Worm (Caenorhabditis elegans): ENCODE data around the gene cwp-4.
A peak's percentile ranks its signal among the peaks of the same experiment; 100 is the strongest.

DNA sequence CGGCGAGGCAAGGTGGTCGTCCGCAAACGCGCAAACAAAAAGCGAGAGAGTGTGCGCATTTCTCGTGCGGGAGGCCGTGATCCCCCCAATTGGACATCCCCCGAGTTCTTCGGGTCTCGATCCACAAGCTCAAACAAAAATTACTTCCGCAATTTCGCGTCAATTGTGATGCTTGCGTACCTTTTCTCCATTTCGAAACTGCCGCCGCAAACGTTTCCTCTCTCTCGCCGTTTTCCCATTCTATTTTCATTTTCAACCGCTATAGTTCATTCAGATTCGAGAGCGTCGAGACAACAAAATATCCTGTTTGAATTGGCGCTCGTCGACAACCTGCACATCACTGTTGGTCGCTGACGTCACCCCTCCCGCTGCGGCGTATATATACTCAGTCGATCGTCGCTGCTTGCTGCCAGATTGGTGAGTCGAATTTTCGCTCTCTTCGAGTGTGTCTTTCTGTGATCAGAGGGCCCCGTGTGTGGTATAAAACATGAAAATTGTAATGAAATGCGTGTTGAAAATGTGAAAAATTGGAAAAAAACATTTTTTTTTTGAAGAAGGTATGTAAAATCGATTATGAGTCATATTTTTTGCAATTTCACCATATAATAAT is 4.0 kb upstream of the cwp-4 start, which contains the start of the genes pqn-51 and K11D12.14:
- no peak for TF ChIP-seq ceh-36 (tag; optimal IDR thresholded peaks at IDR 0.05)
- no peak for TF ChIP-seq aly-1 (tag; optimal IDR thresholded peaks at IDR 0.05)
- TF ChIP-seq hnd-1 (tag; optimal IDR thresholded peaks at IDR 0.05) = no peak
- TF ChIP-seq ama-1 (optimal IDR thresholded peaks at IDR 0.05) = no peak
- 0 out of 2 replicates have a peak, but pooled peaks have one; percentile 20 for TF ChIP-seq flt-1 (GFP tag; IDR thresholded peaks at IDR 0.05)
- no peak for TF ChIP-seq ceh-13 (GFP tag; optimal IDR thresholded peaks at IDR 0.05)
- peak; percentile 85 for TF ChIP-seq scrt-1 (GFP tag; IDR thresholded peaks at IDR 0.05)

Data from whole organism, early embryonic.